Worm (Caenorhabditis elegans) whole organism, L1 larva: ENCODE results near the gene smcr-8.

ENCODE experiments used
- C04F5.9 ChIP-seq: sonication (generic microtip); optimal IDR thresholded peaks from 2 replicates; lab custom pipeline; 2016; ENCODE audit warnings: missing genetic modification characterization, missing compliant biosample characterization
- F16B12.6 ChIP-seq: fragments of 150-350 bp; optimal IDR thresholded peaks from 2 replicates; lab custom pipeline; 2014; ENCODE audit warnings: missing biosample characterization, missing genetic modification characterization
- Y116A8C.19 ChIP-seq: sonication (generic microtip); optimal IDR thresholded peaks from 2 replicates; lab custom pipeline; 2016; ENCODE audit warnings: missing compliant biosample characterization, missing genetic modification characterization, borderline replicate concordance
- aha-1 ChIP-seq: fragments of 150-350 bp; optimal IDR thresholded peaks from 2 replicates; lab custom pipeline; 2014; ENCODE audit warnings: missing biosample characterization, missing genetic modification characterization
- alr-1 ChIP-seq: fragments of 200-800 bp; sonication (Bioruptor generic); optimal IDR thresholded peaks from 2 replicates; lab custom pipeline; 2018; ENCODE audit warnings: borderline replicate concordance, mild to moderate bottlenecking, missing genetic modification characterization, missing compliant biosample characterization
- blmp-1 ChIP-seq: fragments of 150-350 bp; optimal IDR thresholded peaks from 2 replicates; lab custom pipeline; 2014; ENCODE audit warnings: missing biosample characterization, missing genetic modification characterization
- ceh-8 ChIP-seq: fragments of 200-800 bp; sonication (Bioruptor generic); optimal IDR thresholded peaks from 2 replicates; lab custom pipeline; 2018; ENCODE audit warnings: mild to moderate bottlenecking, missing genetic modification characterization, moderate library complexity, missing compliant biosample characterization
- ceh-88 ChIP-seq: fragments of 200-800 bp; sonication (Bioruptor generic); IDR thresholded peaks from 2 replicates; pipeline ENCODE4 v1.3.6; 2022; ENCODE audit warnings: missing genetic modification characterization, missing compliant biosample characterization
- ces-1 ChIP-seq: fragments of 150-350 bp; optimal IDR thresholded peaks from 2 replicates; lab custom pipeline; 2014; ENCODE audit warnings: missing biosample characterization, missing genetic modification reagents, missing genetic modification characterization
- efl-1 ChIP-seq, 4 experiments: fragments of 150-350 bp; optimal IDR thresholded peaks in 3 of 4; peaks in 1 of 4; 1 replicate in 1 of 4; 2 replicates in 3 of 4; lab custom pipeline; 2014; ENCODE audit warnings: missing biosample characterization in 2 of 4, missing genetic modification characterization in 2 of 4, missing genetic modification reagents in 2 of 4
- egl-13 ChIP-seq: sonication (generic microtip); optimal IDR thresholded peaks from 2 replicates; lab custom pipeline; 2016; ENCODE audit warnings: missing genotype, missing genetic modification reagents, missing genetic modification characterization, missing compliant biosample characterization
- egl-27 ChIP-seq, 2 experiments: fragments of 150-350 bp in 1 of 2; sonication (generic microtip); optimal IDR thresholded peaks; 3 replicates each; lab custom pipeline; 2017 to 2018; ENCODE audit warnings: missing biosample characterization in 2 of 2, missing genetic modification characterization in 2 of 2, missing genetic modification reagents in 2 of 2
- elt-3 ChIP-seq, 6 experiments: fragments of 150-350 bp in 1 of 6; sonication (generic microtip); optimal IDR thresholded peaks; 2 replicates each; lab custom pipeline; 2017 to 2018; ENCODE audit warnings: missing biosample characterization in 6 of 6, missing genetic modification characterization in 6 of 6, inconsistent platforms in 1 of 6
- ets-5 ChIP-seq: fragments of 200-800 bp; sonication (Bioruptor generic); IDR thresholded peaks from 2 replicates; pipeline ENCODE4 v1.3.6; 2022; ENCODE audit warnings: missing genetic modification characterization, missing compliant biosample characterization
- fkh-10 ChIP-seq: sonication (generic microtip); optimal IDR thresholded peaks from 2 replicates; lab custom pipeline; 2017; ENCODE audit warnings: missing biosample characterization, missing genetic modification reagents, missing genetic modification characterization
- fkh-4 ChIP-seq: sonication (generic microtip); optimal IDR thresholded peaks from 2 replicates; lab custom pipeline; 2016; ENCODE audit warnings: missing compliant biosample characterization, missing genetic modification characterization, borderline replicate concordance
- fkh-8 ChIP-seq: sonication (generic microtip); optimal IDR thresholded peaks from 2 replicates; lab custom pipeline; 2016; ENCODE audit warnings: mild to moderate bottlenecking, missing genetic modification characterization, missing compliant biosample characterization
- fos-1 ChIP-seq: fragments of 150-350 bp; optimal IDR thresholded peaks from 2 replicates; lab custom pipeline; 2014; ENCODE audit warnings: missing biosample characterization, missing genetic modification characterization
- grh-1 ChIP-seq: fragments of 200-800 bp; sonication (Bioruptor generic); IDR thresholded peaks from 2 replicates; pipeline ENCODE4 v1.3.6; 2022; ENCODE audit warnings: missing genetic modification reagents, missing genetic modification characterization, missing compliant biosample characterization
- hlh-17 ChIP-seq: fragments of 200-800 bp; sonication (Bioruptor generic); optimal IDR thresholded peaks from 2 replicates; lab custom pipeline; 2018; ENCODE audit warnings: missing genetic modification characterization, mild to moderate bottlenecking, missing compliant biosample characterization, moderate library complexity, borderline replicate concordance
- hlh-4 ChIP-seq: sonication (generic microtip); optimal IDR thresholded peaks from 2 replicates; lab custom pipeline; 2016; ENCODE audit warnings: mild to moderate bottlenecking, missing genetic modification characterization, missing compliant biosample characterization
- irx-1 ChIP-seq: sonication (generic microtip); optimal IDR thresholded peaks from 2 replicates; lab custom pipeline; 2016; ENCODE audit warnings: missing genetic modification characterization, missing compliant biosample characterization
- jun-1 ChIP-seq: fragments of 150-350 bp; optimal IDR thresholded peaks from 2 replicates; lab custom pipeline; 2014; ENCODE audit warnings: missing biosample characterization, missing genetic modification reagents, missing genetic modification characterization
- lin-14 ChIP-seq: fragments of 200-800 bp; sonication (Bioruptor generic); optimal IDR thresholded peaks from 2 replicates; lab custom pipeline; 2018; ENCODE audit warnings: mild to moderate bottlenecking, missing genetic modification characterization, moderate library complexity, missing compliant biosample characterization
- lin-15B ChIP-seq: fragments of 150-350 bp; sonication (generic microtip); optimal IDR thresholded peaks from 3 replicates; lab custom pipeline; 2014; ENCODE audit warnings: missing biosample characterization, missing genetic modification characterization
- lin-35 ChIP-seq, 2 experiments: fragments of 150-350 bp; optimal IDR thresholded peaks; 2 replicates each; lab custom pipeline; 2014; ENCODE audit warnings: missing biosample characterization in 2 of 2, missing genetic modification characterization in 2 of 2, missing genetic modification reagents in 2 of 2
- lin-39 ChIP-seq: fragments of 150-350 bp; optimal IDR thresholded peaks from 2 replicates; lab custom pipeline; 2014; ENCODE audit warnings: missing biosample characterization, missing genetic modification reagents, missing genetic modification characterization
- lir-3 ChIP-seq: sonication (generic microtip); optimal IDR thresholded peaks from 2 replicates; lab custom pipeline; 2016; ENCODE audit warnings: mild to moderate bottlenecking, missing genetic modification characterization, moderate library complexity, missing compliant biosample characterization; ENCODE audit not compliant: poor library complexity
- lsy-2 ChIP-seq, 2 experiments: fragments of 150-350 bp; optimal IDR thresholded peaks; 2 replicates each; lab custom pipeline; 2014; ENCODE audit warnings: missing biosample characterization in 2 of 2, missing genetic modification characterization in 2 of 2
- mef-2 ChIP-seq: fragments of 150-350 bp; optimal IDR thresholded peaks from 2 replicates; lab custom pipeline; 2014; ENCODE audit warnings: missing biosample characterization, missing genetic modification characterization
- mep-1 ChIP-seq: fragments of 150-350 bp; optimal IDR thresholded peaks from 2 replicates; lab custom pipeline; 2014; ENCODE audit warnings: missing biosample characterization, missing genetic modification characterization
- nhr-11 ChIP-seq: fragments of 150-350 bp; optimal IDR thresholded peaks from 2 replicates; lab custom pipeline; 2014; ENCODE audit warnings: missing biosample characterization, missing genetic modification characterization
- nhr-12 ChIP-seq: sonication (generic microtip); optimal IDR thresholded peaks from 2 replicates; lab custom pipeline; 2017; ENCODE audit warnings: missing biosample characterization, missing genetic modification characterization
- nhr-20 ChIP-seq: sonication (generic microtip); optimal IDR thresholded peaks from 2 replicates; lab custom pipeline; 2016; ENCODE audit warnings: mild to moderate bottlenecking, missing genetic modification characterization, missing compliant biosample characterization
- nhr-237 ChIP-seq: fragments of 150-350 bp; optimal IDR thresholded peaks from 2 replicates; lab custom pipeline; 2014; ENCODE audit warnings: missing biosample characterization, missing genetic modification characterization
- nhr-47 ChIP-seq: sonication (generic microtip); optimal IDR thresholded peaks from 2 replicates; lab custom pipeline; 2016; ENCODE audit warnings: mild to moderate bottlenecking, missing genetic modification characterization, moderate library complexity, missing compliant biosample characterization
- nhr-84 ChIP-seq: sonication (generic microtip); optimal IDR thresholded peaks from 2 replicates; lab custom pipeline; 2017; ENCODE audit warnings: missing biosample characterization, missing genetic modification characterization
- nhr-90 ChIP-seq: sonication (generic microtip); optimal IDR thresholded peaks from 2 replicates; lab custom pipeline; 2016; ENCODE audit warnings: mild to moderate bottlenecking, missing genetic modification characterization, missing compliant biosample characterization; ENCODE audit not compliant: poor library complexity
- pax-3 ChIP-seq: fragments of 200-800 bp; sonication (Bioruptor generic); optimal IDR thresholded peaks from 2 replicates; lab custom pipeline; 2018; ENCODE audit warnings: mild to moderate bottlenecking, missing genetic modification characterization, moderate library complexity, missing compliant biosample characterization
- pqm-1 ChIP-seq: sonication (generic microtip); optimal IDR thresholded peaks from 3 replicates; lab custom pipeline; 2017; ENCODE audit warnings: missing biosample characterization, missing genetic modification characterization
- skn-1 ChIP-seq: fragments of 150-350 bp; optimal IDR thresholded peaks from 2 replicates; lab custom pipeline; 2014; ENCODE audit warnings: missing biosample characterization, missing genetic modification characterization
- snpc-4 ChIP-seq: fragments of 150-350 bp; optimal IDR thresholded peaks from 2 replicates; lab custom pipeline; 2014; ENCODE audit warnings: missing biosample characterization, missing genetic modification characterization
- sox-4 ChIP-seq: sonication (generic microtip); optimal IDR thresholded peaks from 2 replicates; lab custom pipeline; 2016; ENCODE audit warnings: missing genetic modification characterization, missing compliant biosample characterization
- sptf-1 ChIP-seq: fragments of 150-350 bp; optimal IDR thresholded peaks from 2 replicates; lab custom pipeline; 2014; ENCODE audit warnings: missing biosample characterization, missing genetic modification characterization
- sup-37 ChIP-seq: fragments of 200-800 bp; sonication (Bioruptor generic); optimal IDR thresholded peaks from 2 replicates; lab custom pipeline; 2018; ENCODE audit warnings: mild to moderate bottlenecking, missing genetic modification characterization, missing compliant biosample characterization
- tbx-2 ChIP-seq: sonication (generic microtip); optimal IDR thresholded peaks from 2 replicates; lab custom pipeline; 2016; ENCODE audit warnings: missing genetic modification characterization, missing compliant biosample characterization
- tlp-1 ChIP-seq: fragments of 150-350 bp; optimal IDR thresholded peaks from 2 replicates; lab custom pipeline; 2014; ENCODE audit warnings: missing biosample characterization, missing genetic modification characterization
- unc-130 ChIP-seq: fragments of 150-350 bp; optimal IDR thresholded peaks from 2 replicates; lab custom pipeline; 2017; ENCODE audit warnings: missing biosample characterization, missing genetic modification characterization, inconsistent platforms
- unc-30 ChIP-seq: sonication (generic microtip); optimal IDR thresholded peaks from 2 replicates; lab custom pipeline; 2017; ENCODE audit warnings: missing biosample characterization, missing genetic modification characterization
- xbp-1 ChIP-seq: sonication (generic microtip); optimal IDR thresholded peaks from 2 replicates; lab custom pipeline; 2016; ENCODE audit warnings: missing genetic modification characterization, missing compliant biosample characterization
- zag-1 ChIP-seq: fragments of 150-350 bp; optimal IDR thresholded peaks from 2 replicates; lab custom pipeline; 2014; ENCODE audit warnings: missing biosample characterization, missing genetic modification characterization
- ztf-11 ChIP-seq, 2 experiments: sonication (generic microtip); optimal IDR thresholded peaks; 2 replicates each; lab custom pipeline; 2016 to 2017; ENCODE audit warnings: missing genetic modification characterization in 2 of 2, missing biosample characterization in 1 of 2, missing compliant biosample characterization in 1 of 2
- ztf-4 ChIP-seq: fragments of 150-350 bp; optimal IDR thresholded peaks from 2 replicates; lab custom pipeline; 2014; ENCODE audit warnings: missing biosample characterization, missing genetic modification characterization

smcr-8 gene

DNA sequence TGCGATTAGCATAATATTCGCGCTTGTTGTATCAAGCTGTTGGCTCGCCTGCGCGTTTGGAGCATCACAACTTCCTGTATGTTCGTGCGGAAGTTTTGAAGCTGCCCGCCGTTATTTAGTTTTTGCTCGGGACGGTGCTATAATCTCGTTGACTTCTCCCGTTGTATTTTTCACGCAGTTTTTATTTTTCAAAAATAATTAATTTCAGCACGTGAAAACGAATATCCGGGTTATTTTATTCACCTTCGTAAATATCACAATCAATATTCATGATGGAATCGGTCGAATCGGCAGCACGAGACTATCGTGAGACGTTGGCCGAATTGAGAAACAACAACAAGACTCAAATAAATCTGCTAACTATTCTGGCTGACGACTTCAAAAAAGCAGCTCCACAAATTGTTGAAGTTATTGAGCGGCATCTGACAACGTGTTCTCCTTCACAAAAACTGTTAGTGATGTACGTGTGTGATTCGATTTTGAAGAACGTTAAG lies 26.0 kb downstream of the smcr-8 start (continued):
- TF ChIP-seq irx-1 (tag; lab: Kevin White, UChicago): no peak
- TF ChIP-seq snpc-4 (tag; lab: Kevin White, UChicago): no peak
- TF ChIP-seq skn-1 (tag; lab: Kevin White, UChicago): no peak
- peak; percentile 42 to 45 for TF ChIP-seq lsy-2 (tag; optimal IDR thresholded peaks at IDR 0.05; lab: Kevin White, UChicago)
- TF ChIP-seq F16B12.6 (tag; lab: Kevin White, UChicago): no peak
- no peak for TF ChIP-seq lir-3
- no peak for TF ChIP-seq nhr-237 (tag; lab: Kevin White, UChicago)
- TF ChIP-seq pax-3 (tag; lab: Kevin White, UChicago): peak; percentile 32
- TF ChIP-seq nhr-11: no peak
- TF ChIP-seq nhr-20 (tag; lab: Kevin White, UChicago): peak; percentile 43
- peak; percentile 7 for TF ChIP-seq xbp-1 (tag; lab: Kevin White, UChicago)
- TF ChIP-seq mep-1 (tag; lab: Kevin White, UChicago): peak; percentile 49
- TF ChIP-seq unc-30 (tag; lab: Kevin White, UChicago): no peak
- no peak for TF ChIP-seq unc-130 (tag; lab: Kevin White, UChicago)
- TF ChIP-seq fos-1 (tag; lab: Kevin White, UChicago): no peak
- TF ChIP-seq ztf-11 (tag; optimal IDR thresholded peaks at IDR 0.05; lab: Kevin White, UChicago): no peak
- no peak for TF ChIP-seq lin-14 (GFP tag; lab: Kevin White, UChicago)
- TF ChIP-seq zag-1 (tag; lab: Kevin White, UChicago): no peak
- no peak for TF ChIP-seq lin-39 (tag; lab: Kevin White, UChicago)
- TF ChIP-seq elt-3 (tag; optimal IDR thresholded peaks at IDR 0.05; lab: Kevin White, UChicago): no peak
- no peak for TF ChIP-seq pqm-1
- peak; percentile 39 for TF ChIP-seq nhr-90 (tag; lab: Kevin White, UChicago)
- no peak for TF ChIP-seq C04F5.9 (tag; lab: Kevin White, UChicago)
- TF ChIP-seq ceh-8 (GFP tag; lab: Kevin White, UChicago): no peak
- TF ChIP-seq nhr-12 (tag; lab: Kevin White, UChicago): no peak
- TF ChIP-seq ztf-4: peak; percentile 86
- no peak for TF ChIP-seq egl-27 (tag; optimal IDR thresholded peaks at IDR 0.05; lab: Kevin White, UChicago)
- no peak for TF ChIP-seq aha-1 (tag; lab: Kevin White, UChicago)
- peak in 1 of 2 experiments; percentile 5 for TF ChIP-seq efl-1 (optimal IDR thresholded peaks at IDR 0.05; lab: Kevin White, UChicago)
- TF ChIP-seq efl-1 (GFP tag; optimal IDR thresholded peaks at IDR 0.05 in 1 of 2; lab: Kevin White, UChicago): no peak
- TF ChIP-seq fkh-8 (tag; lab: Kevin White, UChicago): no peak
- TF ChIP-seq alr-1: no peak
- TF ChIP-seq ets-5 (GFP tag; lab: Robert Waterston, UW): no peak
- TF ChIP-seq lin-15B (tag; lab: Kevin White, UChicago): no peak
- peak; percentile 22 for TF ChIP-seq sox-4 (tag; lab: Kevin White, UChicago)
- TF ChIP-seq fkh-10: no peak
- no peak for TF ChIP-seq tlp-1
- TF ChIP-seq blmp-1: no peak
- no peak for TF ChIP-seq egl-13 (tag; lab: Kevin White, UChicago)
- peak in 1 of 2 experiments; percentile 42 for TF ChIP-seq lin-35 (GFP tag; optimal IDR thresholded peaks at IDR 0.05; lab: Kevin White, UChicago)
- TF ChIP-seq mef-2 (tag; lab: Kevin White, UChicago): no peak
- peak; percentile 36; the same call in 1 of the 2 replicates for TF ChIP-seq grh-1
- no peak for TF ChIP-seq jun-1 (tag; lab: Kevin White, UChicago)
- no peak for TF ChIP-seq fkh-4 (tag; lab: Kevin White, UChicago)
- no peak for TF ChIP-seq hlh-4 (tag; lab: Kevin White, UChicago)
- TF ChIP-seq Y116A8C.19 (tag; lab: Kevin White, UChicago): no peak
- no peak for TF ChIP-seq nhr-84 (tag; lab: Kevin White, UChicago)
- no peak for TF ChIP-seq ces-1 (GFP tag; lab: Kevin White, UChicago)
- TF ChIP-seq hlh-17 (GFP tag; lab: Kevin White, UChicago): no peak
- no peak for TF ChIP-seq ceh-88
- peak; percentile 48 for TF ChIP-seq nhr-47
- peak; percentile 1 for TF ChIP-seq tbx-2
- no peak for TF ChIP-seq sup-37 (GFP tag; lab: Kevin White, UChicago)
- TF ChIP-seq sptf-1 (tag; lab: Kevin White, UChicago): no peak
